Fruit fly (Drosophila melanogaster): ENCODE measurements around the gene IP3K2.

DNA sequence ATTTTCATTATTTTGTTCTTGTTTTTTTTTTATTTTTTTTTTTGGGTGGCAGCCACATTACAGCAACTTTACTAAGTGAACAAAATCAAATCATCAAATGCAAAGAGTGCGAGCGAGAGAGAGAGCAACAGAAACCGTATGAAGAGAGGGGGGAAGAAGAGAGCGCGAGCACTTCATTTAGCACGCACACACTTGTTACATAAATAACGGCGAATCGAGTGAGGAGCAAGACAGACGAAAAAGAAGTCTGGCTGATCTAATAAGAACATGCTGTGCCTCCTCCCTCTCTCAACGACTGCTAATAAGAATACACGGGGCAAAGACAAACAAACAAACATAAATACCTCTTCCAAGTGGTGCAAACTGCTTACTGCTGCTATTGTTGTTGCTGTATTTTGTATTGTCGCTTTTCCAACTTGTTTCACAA, 18.9 kb upstream of the IP3K2 start:
- TF ChIP-seq ttk (optimal IDR thresholded peaks at IDR 0.05) = no peak
- no peak for TF ChIP-seq h (optimal IDR thresholded peaks at IDR 0.05)
- TF ChIP-seq Sin3A (optimal IDR thresholded peaks at IDR 0.05) = no peak

Measured in Kc167 (cell line).